Worm (Caenorhabditis elegans): ENCODE data around the gene rpy-1.

Gene rpy-1

ce11 chrII:6666598-6666997 lies 38.8 kb downstream of the rpy-1 start, which contains the start of gene T19D12.1:
Gene T19D12.1 (plus strand): TSS chrII:6666898.
- TF ChIP-seq ceh-30 (tag; optimal IDR thresholded peaks at IDR 0.05) (no peak), hlh-6 (tag; optimal IDR thresholded peaks at IDR 0.05) (no peak), fax-1 (tag; optimal IDR thresholded peaks at IDR 0.05) (no peak), npax-4 (tag; optimal IDR thresholded peaks at IDR 0.05) (no peak), ceh-24 (tag; optimal IDR thresholded peaks at IDR 0.05) (no peak), K02D7.2 (tag; optimal IDR thresholded peaks at IDR 0.05) (no peak), zip-5 (tag; optimal IDR thresholded peaks at IDR 0.05) (no peak), odd-2 (tag; optimal IDR thresholded peaks at IDR 0.05) (no peak), che-1 (tag; optimal IDR thresholded peaks at IDR 0.05) (no peak), pros-1 (tag; optimal IDR thresholded peaks at IDR 0.05) (no peak), rnt-1 (tag; optimal IDR thresholded peaks at IDR 0.05) (no peak), F13H6.1 (tag; optimal IDR thresholded peaks at IDR 0.05) (no peak), C38D4.7 (GFP tag; optimal IDR thresholded peaks at IDR 0.05) (no peak)

DNA sequence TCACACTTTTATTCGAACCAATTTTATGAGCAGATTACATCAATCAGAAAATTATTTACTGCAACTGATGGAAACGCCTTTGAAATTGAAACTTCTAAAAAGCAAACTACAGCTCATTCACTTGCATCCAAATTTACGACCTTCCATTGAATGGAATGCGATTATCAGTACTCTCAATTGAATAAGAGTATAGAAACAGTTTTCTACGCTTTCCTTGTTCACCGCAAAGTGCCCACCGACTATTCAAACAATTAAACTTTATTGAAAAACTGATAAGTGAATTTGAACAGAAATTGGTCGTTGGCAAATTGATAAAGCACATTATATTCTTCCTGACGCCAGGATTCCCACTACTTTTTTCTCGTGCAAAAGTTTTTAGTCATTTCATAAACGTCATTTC lies 39.5 kb downstream of the rpy-1 start:
- TF ChIP-seq pat-9 (tag; optimal IDR thresholded peaks at IDR 0.05) (no peak), nhr-11 (tag; optimal IDR thresholded peaks at IDR 0.05) (no peak), zip-5 (tag; optimal IDR thresholded peaks at IDR 0.05) (no peak), pax-1 (tag; optimal IDR thresholded peaks at IDR 0.05) (no peak), ahr-1 (tag; optimal IDR thresholded peaks at IDR 0.05) (no peak), lin-11 (tag; optimal IDR thresholded peaks at IDR 0.05) (no peak), ceh-31 (tag; optimal IDR thresholded peaks at IDR 0.05) (no peak), che-1 (tag; optimal IDR thresholded peaks at IDR 0.05) (no peak), tbx-7 (tag; optimal IDR thresholded peaks at IDR 0.05) (no peak), gmeb-2 (tag; optimal IDR thresholded peaks at IDR 0.05) (no peak), odd-2 (tag; optimal IDR thresholded peaks at IDR 0.05) (no peak), ceh-24 (tag; optimal IDR thresholded peaks at IDR 0.05) (no peak), fkh-6 (tag; optimal IDR thresholded peaks at IDR 0.05) (no peak), sox-2 (GFP tag; IDR thresholded peaks at IDR 0.05) (no peak)

- TF ChIP-seq nhr-232 (tag; optimal IDR thresholded peaks at IDR 0.05) (no peak), unc-86 (tag; optimal IDR thresholded peaks at IDR 0.05) (no peak), ets-4 (tag; optimal IDR thresholded peaks at IDR 0.05) (no peak)
These were observed 41.6 kb downstream of the rpy-1 start for ce11 chrII:6663799-6664198.

ce11 chrII:6661211-6661610 lies 44.2 kb downstream of the rpy-1 start, which contains the start of gene T19D12.2:
Gene T19D12.2 (plus strand): TSS chrII:6661335.
- TF ChIP-seq pag-3 (tag; optimal IDR thresholded peaks at IDR 0.05; ENCODE audit: borderline replicate concordance) (no peak), elt-2 (tag; optimal IDR thresholded peaks at IDR 0.05) (peak; percentile 18)

- TF ChIP-seq ceh-19 (GFP tag; optimal IDR thresholded peaks at IDR 0.05) (no peak), elt-2 (tag; optimal IDR thresholded peaks at IDR 0.05) (no peak), tbx-7 (tag; optimal IDR thresholded peaks at IDR 0.05) (no peak), pha-4 (tag; optimal IDR thresholded peaks at IDR 0.05) (no peak), ceh-9 (tag; optimal IDR thresholded peaks at IDR 0.05) (no peak), unc-55 (GFP tag; optimal IDR thresholded peaks at IDR 0.05) (no peak), syd-9 (tag; optimal IDR thresholded peaks at IDR 0.05) (no peak), ceh-48 (tag; optimal IDR thresholded peaks at IDR 0.05) (no peak), nfya-1 (tag; optimal IDR thresholded peaks at IDR 0.05) (no peak), ceh-22 (tag; optimal IDR thresholded peaks at IDR 0.05) (no peak), ceh-6 (GFP tag; optimal IDR thresholded peaks at IDR 0.05) (no peak), dve-1 (tag; optimal IDR thresholded peaks at IDR 0.05) (no peak), unc-42 (tag; optimal IDR thresholded peaks at IDR 0.05) (no peak)
These were observed 46.7 kb downstream of the rpy-1 start, which contains the start of gene T19D12.10 for ce11 chrII:6658766-6659165. Gene T19D12.10 (minus strand): TSS chrII:6658866.

All from whole organism, late embryonic.